Worm (Caenorhabditis elegans): ENCODE results near the gene T22C8.6.

DNA sequence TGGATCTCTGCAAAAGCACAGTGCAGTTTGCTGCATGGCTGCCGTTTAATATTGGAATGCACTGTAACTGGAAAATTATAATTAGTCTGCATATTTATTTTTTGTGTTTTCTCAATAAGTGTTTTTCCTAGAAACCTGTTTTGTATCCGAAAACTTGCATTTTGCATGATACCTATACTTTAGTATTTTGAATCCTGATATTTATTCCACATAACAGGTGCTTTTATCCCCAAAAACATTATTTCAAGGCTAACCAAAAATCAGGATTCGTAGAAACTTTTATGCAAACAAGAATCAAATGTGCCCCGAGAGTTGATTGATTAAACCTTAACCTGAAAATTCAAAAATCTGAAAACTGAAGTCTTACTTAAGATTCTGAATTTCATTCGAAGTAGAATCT, 19.5 kb downstream of the T22C8.6 start:
- TF ChIP-seq dao-5 (tag; optimal IDR thresholded peaks at IDR 0.05) (no peak), W03F9.2 (tag; optimal IDR thresholded peaks at IDR 0.05) (no peak), him-1 (tag; optimal IDR thresholded peaks at IDR 0.05) (no peak)

Measured in whole organism, L4/young adult.